Fruit fly (Drosophila melanogaster) whole organism, embryonic: ENCODE measurements around the gene Pop4.

ENCODE experiments used
- ATbp ChIP-seq: fragments of 200-800 bp; sonication (Bioruptor generic); optimal IDR thresholded peaks from 2 replicates; lab custom pipeline; 2017; ENCODE audit warnings: missing biosample characterization, mild to moderate bottlenecking, missing genetic modification characterization, missing genetic modification reagents
- Ada2b ChIP-seq: fragments of 200-800 bp; sonication (Bioruptor generic); IDR thresholded peaks from 2 replicates; pipeline ENCODE4 v1.3.6; 2022; ENCODE audit warnings: missing biosample characterization, missing genetic modification characterization
- Blimp-1 ChIP-seq: fragments of 200-800 bp; sonication (Bioruptor generic); optimal IDR thresholded peaks from 3 replicates; lab custom pipeline; 2018; ENCODE audit warnings: missing biosample characterization, missing genetic modification characterization, mild to moderate bottlenecking, moderate library complexity, missing genetic modification reagents
- C15 ChIP-seq: fragments of 200-800 bp; sonication (Bioruptor generic); IDR thresholded peaks from 3 replicates; pipeline ENCODE4 v1.3.6; 2022; ENCODE audit warnings: missing biosample characterization, missing genetic modification characterization
- CG10147 ChIP-seq: fragments of 200-800 bp; sonication (Bioruptor generic); optimal IDR thresholded peaks from 2 replicates; lab custom pipeline; 2019; ENCODE audit warnings: missing biosample characterization, mild to moderate bottlenecking, missing genetic modification characterization, moderate library complexity
- CG10274 ChIP-seq: fragments of 200-800 bp; sonication (Bioruptor generic); optimal IDR thresholded peaks from 3 replicates; lab custom pipeline; 2017; ENCODE audit warnings: missing biosample characterization, mild to moderate bottlenecking, missing genetic modification characterization
- CG10431 ChIP-seq: fragments of 200-800 bp; sonication (Bioruptor generic); optimal IDR thresholded peaks from 3 replicates; lab custom pipeline; 2018; ENCODE audit warnings: missing biosample characterization, mild to moderate bottlenecking, missing genetic modification characterization
- CG10654 ChIP-seq: fragments of 200-800 bp; sonication (Bioruptor generic); optimal IDR thresholded peaks from 2 replicates; lab custom pipeline; 2016; ENCODE audit warnings: missing biosample characterization, missing genetic modification characterization
- CG11696 ChIP-seq: fragments of 200-800 bp; sonication (Bioruptor generic); IDR thresholded peaks from 2 replicates; pipeline ENCODE4 v1.3.6; 2022; ENCODE audit warnings: missing biosample characterization, missing genetic modification characterization
- CG15601 ChIP-seq: fragments of 200-800 bp; sonication (Bioruptor generic); optimal IDR thresholded peaks from 3 replicates; lab custom pipeline; 2019; ENCODE audit warnings: missing biosample characterization, mild to moderate bottlenecking, missing genetic modification characterization, moderate library complexity
- CG17186 ChIP-seq: fragments of 200-800 bp; sonication (Bioruptor generic); optimal IDR thresholded peaks from 3 replicates; lab custom pipeline; 2017; ENCODE audit warnings: missing biosample characterization, missing genetic modification reagents, missing genetic modification characterization
- CG17912 ChIP-seq: fragments of 200-800 bp; sonication (Bioruptor generic); optimal IDR thresholded peaks from 2 replicates; lab custom pipeline; 2018; ENCODE audit warnings: missing biosample characterization, mild to moderate bottlenecking, missing genetic modification characterization
- CG2889 ChIP-seq: fragments of 200-800 bp; sonication (Bioruptor generic); IDR thresholded peaks from 3 replicates; pipeline ENCODE4 v1.3.6; 2022; ENCODE audit warnings: missing biosample characterization, missing genetic modification characterization
- CG30020 ChIP-seq: fragments of 200-800 bp; optimal IDR thresholded peaks from 2 replicates; lab custom pipeline; 2019; ENCODE audit warnings: missing biosample characterization, mild to moderate bottlenecking, missing genetic modification characterization, moderate library complexity
- CG33557 ChIP-seq: fragments of 200-800 bp; sonication (Bioruptor generic); optimal IDR thresholded peaks from 2 replicates; lab custom pipeline; 2019; ENCODE audit warnings: missing biosample characterization, mild to moderate bottlenecking, missing genetic modification characterization, moderate library complexity
- CG34224 ChIP-seq: fragments of 200-800 bp; sonication (Bioruptor generic); IDR thresholded peaks from 3 replicates; pipeline ENCODE4 v1.3.6; 2022; ENCODE audit warnings: missing biosample characterization, missing genetic modification characterization; ENCODE audit not compliant: partially characterized antibody
- CG6683 ChIP-seq: fragments of 200-800 bp; sonication (Bioruptor generic); optimal IDR thresholded peaks from 2 replicates; lab custom pipeline; 2017; ENCODE audit warnings: missing biosample characterization, mild to moderate bottlenecking, missing genetic modification characterization, missing genetic modification reagents
- CG6854 ChIP-seq: fragments of 200-800 bp; sonication (Bioruptor generic); optimal IDR thresholded peaks from 3 replicates; lab custom pipeline; 2017; ENCODE audit warnings: missing biosample characterization, mild to moderate bottlenecking, missing genetic modification characterization
- CG8089 ChIP-seq: fragments of 200-800 bp; sonication (Bioruptor generic); optimal IDR thresholded peaks from 3 replicates; lab custom pipeline; 2016; ENCODE audit warnings: missing biosample characterization, missing genetic modification characterization
- CG9437 ChIP-seq: fragments of 200-800 bp; sonication (Bioruptor generic); optimal IDR thresholded peaks from 2 replicates; lab custom pipeline; 2018; ENCODE audit warnings: missing biosample characterization, mild to moderate bottlenecking, missing genetic modification characterization
- CoRest ChIP-seq: fragments of 200-800 bp; sonication (Bioruptor generic); optimal IDR thresholded peaks from 3 replicates; lab custom pipeline; 2018; ENCODE audit warnings: missing biosample characterization, mild to moderate bottlenecking, missing genetic modification characterization, moderate library complexity
- Dad ChIP-seq: fragments of 200-800 bp; sonication (Bioruptor generic); optimal IDR thresholded peaks from 3 replicates; lab custom pipeline; 2016; ENCODE audit warnings: missing biosample characterization, missing genetic modification characterization
- Dek ChIP-seq: fragments of 200-800 bp; sonication (Bioruptor generic); optimal IDR thresholded peaks from 3 replicates; lab custom pipeline; 2019; ENCODE audit warnings: missing biosample characterization, mild to moderate bottlenecking, missing genetic modification characterization, moderate library complexity
- Doc3 ChIP-seq: fragments of 200-800 bp; sonication (Bioruptor generic); IDR thresholded peaks from 3 replicates; pipeline ENCODE4 v1.3.6; 2022; ENCODE audit warnings: missing biosample characterization, missing genetic modification characterization; ENCODE audit not compliant: partially characterized antibody
- ERR ChIP-seq: fragments of 200-800 bp; sonication (Bioruptor generic); optimal IDR thresholded peaks from 2 replicates; lab custom pipeline; 2016; ENCODE audit warnings: missing biosample characterization, missing genetic modification characterization
- Fer2 ChIP-seq: fragments of 200-800 bp; sonication (Bioruptor generic); optimal IDR thresholded peaks from 2 replicates; lab custom pipeline; 2018; ENCODE audit warnings: missing biosample characterization, mild to moderate bottlenecking, missing genetic modification characterization, moderate library complexity
- GATAe ChIP-seq: fragments of 200-800 bp; sonication (Bioruptor generic); conservative IDR thresholded peaks from 2 replicates; pipeline ENCODE4 v1.3.6; 2022; ENCODE audit warnings: missing biosample characterization, missing genetic modification characterization
- Gsc ChIP-seq: fragments of 200-800 bp; sonication (Bioruptor generic); IDR thresholded peaks from 2 replicates; pipeline ENCODE4 v1.3.6; 2022; ENCODE audit warnings: missing biosample characterization, missing genetic modification characterization
- HLH4C ChIP-seq: fragments of 200-800 bp; sonication (Bioruptor generic); IDR thresholded peaks from 3 replicates; pipeline ENCODE4 v1.3.6; 2022; ENCODE audit warnings: missing biosample characterization, missing genetic modification characterization; ENCODE audit not compliant: partially characterized antibody
- HLHmδ ChIP-seq: fragments of 200-800 bp; sonication (Bioruptor generic); optimal IDR thresholded peaks from 2 replicates; lab custom pipeline; 2018; ENCODE audit warnings: missing biosample characterization, mild to moderate bottlenecking, missing genetic modification characterization, moderate library complexity
- MBD-R2 ChIP-seq: fragments of 200-800 bp; sonication (Bioruptor generic); IDR thresholded peaks from 2 replicates; pipeline ENCODE4 v1.3.6; 2022; ENCODE audit warnings: missing biosample characterization, missing genetic modification characterization
- MESR4 ChIP-seq: fragments of 200-800 bp; sonication (Bioruptor generic); optimal IDR thresholded peaks from 2 replicates; lab custom pipeline; 2018; ENCODE audit warnings: missing biosample characterization, mild to moderate bottlenecking, missing genetic modification characterization, moderate library complexity
- NfI ChIP-seq: fragments of 200-800 bp; sonication (Bioruptor generic); optimal IDR thresholded peaks from 3 replicates; lab custom pipeline; 2018; ENCODE audit warnings: missing biosample characterization, mild to moderate bottlenecking, missing genetic modification characterization, moderate library complexity
- Ptx1 ChIP-seq: fragments of 200-800 bp; sonication (Bioruptor generic); IDR thresholded peaks from 2 replicates; pipeline ENCODE4 v1.3.6; 2022; ENCODE audit warnings: missing biosample characterization, missing genetic modification characterization
- Sox102F ChIP-seq: fragments of 200-800 bp; sonication (Bioruptor generic); optimal IDR thresholded peaks from 2 replicates; lab custom pipeline; 2018; ENCODE audit warnings: missing biosample characterization, mild to moderate bottlenecking, missing genetic modification characterization, moderate library complexity
- YL-1 ChIP-seq: fragments of 200-800 bp; sonication (Bioruptor generic); optimal IDR thresholded peaks from 3 replicates; lab custom pipeline; 2017; ENCODE audit warnings: missing biosample characterization, mild to moderate bottlenecking, missing genetic modification characterization
- bigmax ChIP-seq: fragments of 200-800 bp; sonication (Bioruptor generic); optimal IDR thresholded peaks from 2 replicates; lab custom pipeline; 2018; ENCODE audit warnings: missing biosample characterization, mild to moderate bottlenecking, missing genetic modification characterization
- br ChIP-seq: fragments of >200 bp; optimal IDR thresholded peaks from 2 replicates; lab custom pipeline; 2017
- corto ChIP-seq: fragments of 200-800 bp; sonication (Bioruptor generic); optimal IDR thresholded peaks from 2 replicates; lab custom pipeline; 2016; ENCODE audit warnings: missing biosample characterization, mild to moderate bottlenecking, missing genetic modification characterization, moderate library complexity
- dmrt99B ChIP-seq: fragments of 200-800 bp; sonication (Bioruptor generic); optimal IDR thresholded peaks from 2 replicates; lab custom pipeline; 2018; ENCODE audit warnings: missing biosample characterization, mild to moderate bottlenecking, missing genetic modification characterization, moderate library complexity
- esg ChIP-seq: fragments of 200-800 bp; sonication (Bioruptor generic); conservative IDR thresholded peaks from 2 replicates; pipeline ENCODE4 v1.3.6; 2022; ENCODE audit warnings: missing biosample characterization, missing genetic modification characterization
- grn ChIP-seq: fragments of 200-800 bp; sonication (Bioruptor generic); optimal IDR thresholded peaks from 3 replicates; lab custom pipeline; 2017; ENCODE audit warnings: missing biosample characterization, missing genetic modification characterization
- gro ChIP-seq: fragments of 200-800 bp; sonication (Bioruptor generic); optimal IDR thresholded peaks from 2 replicates; lab custom pipeline; 2016; ENCODE audit warnings: missing biosample characterization, missing genetic modification characterization
- kah ChIP-seq: fragments of 200-800 bp; sonication (Bioruptor generic); optimal IDR thresholded peaks from 2 replicates; lab custom pipeline; 2018; ENCODE audit warnings: missing biosample characterization, mild to moderate bottlenecking, missing genetic modification characterization
- kni ChIP-seq: fragments of 200-800 bp; sonication (Bioruptor generic); optimal IDR thresholded peaks from 3 replicates; lab custom pipeline; 2017; ENCODE audit warnings: mild to moderate bottlenecking, missing biosample characterization, missing genetic modification reagents, missing genetic modification characterization
- phol ChIP-seq: fragments of 200-800 bp; sonication (Bioruptor generic); optimal IDR thresholded peaks from 3 replicates; lab custom pipeline; 2018; ENCODE audit warnings: missing biosample characterization, mild to moderate bottlenecking, missing genetic modification characterization, moderate library complexity
- scrt ChIP-seq: fragments of 200-800 bp; sonication (Bioruptor generic); optimal IDR thresholded peaks from 2 replicates; lab custom pipeline; 2018; ENCODE audit warnings: missing biosample characterization, mild to moderate bottlenecking, missing genetic modification characterization, moderate library complexity
- tna ChIP-seq: fragments of 200-800 bp; sonication (Bioruptor generic); IDR thresholded peaks from 2 replicates; pipeline ENCODE4 v1.3.6; 2022; ENCODE audit warnings: missing biosample characterization, missing genetic modification characterization; ENCODE audit not compliant: partially characterized antibody
- vnd ChIP-seq: fragments of 200-800 bp; sonication (Bioruptor generic); IDR thresholded peaks from 3 replicates; pipeline ENCODE4 v1.3.6; 2022; ENCODE audit warnings: missing biosample characterization, missing genetic modification characterization; ENCODE audit not compliant: partially characterized antibody

Pop4 gene

DNA sequence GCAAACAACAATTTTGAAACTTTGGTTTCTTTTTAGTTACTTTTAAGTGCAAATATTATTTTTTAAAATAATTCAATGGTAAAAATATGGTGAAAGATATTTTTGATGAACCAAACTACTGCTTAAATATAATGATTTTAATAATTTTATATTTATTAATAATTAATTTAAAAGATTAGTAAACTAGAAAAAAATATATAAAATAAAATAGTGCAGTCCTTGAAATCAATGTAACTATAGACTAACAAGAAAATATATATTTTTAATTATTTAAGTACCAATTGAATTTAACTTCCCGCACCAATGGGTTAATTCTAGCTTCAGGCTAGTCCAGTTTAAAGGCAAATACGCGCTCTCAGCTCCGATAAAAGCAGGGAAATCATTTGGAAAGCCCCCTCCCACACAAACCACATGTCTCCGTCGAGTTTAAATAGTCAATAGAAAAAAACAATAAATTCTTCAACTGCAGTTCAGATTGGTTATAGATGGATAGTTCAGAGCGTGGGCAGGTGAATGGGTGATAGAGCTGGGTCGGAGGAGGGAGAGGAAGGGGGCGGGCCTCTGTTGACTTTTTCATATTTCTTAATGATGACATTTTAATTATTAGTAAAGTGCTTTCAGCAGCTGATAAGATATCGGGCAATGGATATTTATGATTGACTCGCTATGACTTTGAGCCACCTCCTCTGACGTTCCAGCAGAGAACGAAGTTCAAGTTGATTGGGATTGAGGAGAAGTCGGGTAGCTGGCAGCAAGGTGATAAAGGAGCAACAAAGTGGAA is 16.3 kb downstream of the Pop4 start (continued):
- no peak for TF ChIP-seq kah (GFP tag; lab: Kevin White, UChicago)
- no peak for TF ChIP-seq CG6683 (GFP tag; lab: Kevin White, UChicago)
- no peak for TF ChIP-seq scrt (GFP tag; lab: Kevin White, UChicago)
- no peak for TF ChIP-seq CG30020 (tag; lab: Kevin White, UChicago)
- TF ChIP-seq CG17186 (GFP tag; lab: Kevin White, UChicago), result no peak
- no peak for TF ChIP-seq Dek (tag; lab: Kevin White, UChicago)
- no peak for TF ChIP-seq CG8089
- TF ChIP-seq vnd (GFP tag; lab: Robert Waterston, UW), result no peak
- TF ChIP-seq ERR (GFP tag; lab: Kevin White, UChicago), result no peak
- TF ChIP-seq esg (GFP tag; lab: Robert Waterston, UW), result no peak
- no peak for TF ChIP-seq corto (GFP tag; lab: Kevin White, UChicago)
- no peak for TF ChIP-seq HLH4C (GFP tag; lab: Robert Waterston, UW)
- TF ChIP-seq CG2889 (GFP tag; lab: Robert Waterston, UW), result no peak
- no peak for TF ChIP-seq MESR4 (GFP tag; lab: Kevin White, UChicago)
- TF ChIP-seq Gsc (GFP tag; lab: Robert Waterston, UW), result no peak
- no peak for TF ChIP-seq bigmax (GFP tag; lab: Kevin White, UChicago)
- TF ChIP-seq CG10654 (GFP tag; lab: Kevin White, UChicago), result no peak
- TF ChIP-seq CG10431 (GFP tag; lab: Kevin White, UChicago), result peak; percentile 54
- no peak for TF ChIP-seq CG17912 (GFP tag; lab: Kevin White, UChicago)
- TF ChIP-seq Ptx1 (GFP tag; lab: Robert Waterston, UW), result no peak
- TF ChIP-seq Doc3 (GFP tag; lab: Robert Waterston, UW), result no peak
- no peak for TF ChIP-seq NfI
- peak; percentile 3 for TF ChIP-seq CG33557 (GFP tag; lab: Kevin White, UChicago)
- peak; percentile 29 for TF ChIP-seq Sox102F (GFP tag; lab: Kevin White, UChicago)
- TF ChIP-seq kni (GFP tag; lab: Kevin White, UChicago), result peak; percentile 33
- TF ChIP-seq CG10147 (GFP tag; lab: Kevin White, UChicago), result no peak
- TF ChIP-seq grn (GFP tag; lab: Kevin White, UChicago), result peak; percentile 79
- TF ChIP-seq br (lab: Kevin White, UChicago), result no peak
- TF ChIP-seq HLHmδ (GFP tag; lab: Kevin White, UChicago), result no peak
- TF ChIP-seq phol (tag; lab: Kevin White, UChicago), result peak; percentile 54
- peak; percentile 59 for TF ChIP-seq dmrt99B (tag; lab: Kevin White, UChicago)
- no peak for TF ChIP-seq gro
- TF ChIP-seq YL-1 (GFP tag; lab: Kevin White, UChicago), result no peak
- no peak for TF ChIP-seq C15
- TF ChIP-seq Ada2b (GFP tag; lab: Robert Waterston, UW), result no peak
- no peak for TF ChIP-seq CG34224 (GFP tag; lab: Robert Waterston, UW)
- TF ChIP-seq CG9437 (GFP tag; lab: Kevin White, UChicago), result peak; percentile 26
- TF ChIP-seq CG15601 (tag; lab: Kevin White, UChicago), result peak; percentile 47
- TF ChIP-seq CoRest (tag; lab: Kevin White, UChicago), result peak; percentile 57
- no peak for TF ChIP-seq MBD-R2 (GFP tag; lab: Robert Waterston, UW)
- no peak for TF ChIP-seq tna (GFP tag; lab: Robert Waterston, UW)
- TF ChIP-seq CG11696, result no peak
- no peak for TF ChIP-seq CG6854 (GFP tag; lab: Kevin White, UChicago)
- TF ChIP-seq CG10274 (GFP tag; lab: Kevin White, UChicago), result no peak
- TF ChIP-seq ATbp, result peak; percentile 17
- no peak for TF ChIP-seq Fer2 (tag; lab: Kevin White, UChicago)
- TF ChIP-seq Blimp-1, result peak; percentile 51
- no peak for TF ChIP-seq Dad (GFP tag; lab: Kevin White, UChicago)
- TF ChIP-seq GATAe (GFP tag; lab: Robert Waterston, UW), result peak; percentile 64; the same call in 1 of the 2 replicates
